Worm (Caenorhabditis elegans) whole organism, L4 larva: ENCODE results near the gene lir-3.

Source experiments
- F10B5.3 ChIP-seq: sonication (generic microtip); optimal IDR thresholded peaks from 2 replicates; lab custom pipeline; 2016; ENCODE audit warnings: mild to moderate bottlenecking, missing genetic modification characterization, missing compliant biosample characterization
- T20F7.1 ChIP-seq: fragments of 200-800 bp; sonication (Bioruptor generic); optimal IDR thresholded peaks from 2 replicates; lab custom pipeline; 2018; ENCODE audit warnings: mild to moderate bottlenecking, missing genetic modification characterization, missing compliant biosample characterization
- T26A8.4 ChIP-seq: fragments of 200-800 bp; sonication (Bioruptor generic); IDR thresholded peaks from 2 replicates; pipeline ENCODE4 v1.3.6; 2022; ENCODE audit warnings: missing genetic modification characterization, missing compliant biosample characterization
- aha-1 ChIP-seq: fragments of 150-350 bp; peaks from one replicate; lab custom pipeline; 2014; ENCODE audit warnings: missing biosample characterization, missing genetic modification characterization
- attf-4 ChIP-seq: sonication (generic microtip); optimal IDR thresholded peaks from 3 replicates; lab custom pipeline; 2017; ENCODE audit warnings: missing biosample characterization, missing genetic modification characterization
- ceh-44 ChIP-seq: fragments of 200-800 bp; sonication (Bioruptor generic); IDR thresholded peaks from 2 replicates; pipeline ENCODE4 v1.3.6; 2022; ENCODE audit warnings: missing genetic modification reagents, missing genetic modification characterization, missing compliant biosample characterization
- cey-2 ChIP-seq: sonication (generic microtip); optimal IDR thresholded peaks from 3 replicates; lab custom pipeline; 2017; ENCODE audit warnings: missing genetic modification characterization, mild to moderate bottlenecking, missing compliant biosample characterization, antibody characterized with exemption, borderline replicate concordance; ENCODE audit not compliant: insufficient read depth
- daf-16 ChIP-seq, 3 experiments: sonication (generic microtip); optimal IDR thresholded peaks; 2 replicates each; lab custom pipeline; 2016 to 2017; ENCODE audit warnings: missing genetic modification characterization in 3 of 3, missing genetic modification reagents in 3 of 3, mild to moderate bottlenecking in 2 of 3, missing compliant biosample characterization in 2 of 3, missing biosample characterization in 1 of 3, moderate library complexity in 1 of 3
- dmd-6 ChIP-seq: fragments of 200-800 bp; sonication (Bioruptor generic); IDR thresholded peaks from 2 replicates; pipeline ENCODE4 v1.3.6; 2022; ENCODE audit warnings: missing genetic modification reagents, missing genetic modification characterization, missing compliant biosample characterization
- duxl-1 ChIP-seq: sonication (generic microtip); optimal IDR thresholded peaks from 2 replicates; lab custom pipeline; 2016; ENCODE audit warnings: mild to moderate bottlenecking, missing genetic modification characterization, moderate library complexity, missing compliant biosample characterization; ENCODE audit not compliant: poor library complexity
- egl-43 ChIP-seq: fragments of 200-800 bp; sonication (Bioruptor generic); IDR thresholded peaks from 2 replicates; pipeline ENCODE4 v1.3.6; 2022; ENCODE audit warnings: missing genetic modification reagents, missing genetic modification characterization, missing compliant biosample characterization
- gei-8 ChIP-seq: fragments of 200-800 bp; sonication (Bioruptor generic); optimal IDR thresholded peaks from 2 replicates; lab custom pipeline; 2018; ENCODE audit warnings: mild to moderate bottlenecking, missing genetic modification characterization, missing compliant biosample characterization
- hif-1 ChIP-seq, 2 experiments: sonication (generic microtip); optimal IDR thresholded peaks; 2 replicates each; lab custom pipeline; 2016 to 2017; ENCODE audit warnings: missing compliant biosample characterization in 2 of 2, missing genetic modification characterization in 2 of 2, missing genetic modification reagents in 2 of 2, missing genotype in 2 of 2, mild to moderate bottlenecking in 1 of 2
- hlh-11 ChIP-seq: fragments of 200-800 bp; sonication (Bioruptor generic); optimal IDR thresholded peaks from 2 replicates; lab custom pipeline; 2018; ENCODE audit warnings: mild to moderate bottlenecking, missing genetic modification characterization, missing compliant biosample characterization
- hlh-30 ChIP-seq: sonication (generic microtip); optimal IDR thresholded peaks from 2 replicates; lab custom pipeline; 2017; ENCODE audit warnings: antibody characterized with exemption, mild to moderate bottlenecking, missing genetic modification characterization, missing compliant biosample characterization; ENCODE audit not compliant: insufficient read depth
- lin-13 ChIP-seq: fragments of 150-350 bp; optimal IDR thresholded peaks from 2 replicates; lab custom pipeline; 2014; ENCODE audit warnings: missing biosample characterization, missing genetic modification reagents, missing genetic modification characterization
- lin-15B ChIP-seq: fragments of 150-350 bp; sonication (generic microtip); optimal IDR thresholded peaks from 3 replicates; lab custom pipeline; 2014; ENCODE audit warnings: missing biosample characterization, missing genetic modification characterization
- lin-38 ChIP-seq: fragments of 200-800 bp; sonication (Bioruptor generic); IDR thresholded peaks from 2 replicates; pipeline ENCODE4 v1.3.6; 2022; ENCODE audit warnings: missing genetic modification reagents, missing genetic modification characterization, missing compliant biosample characterization
- lin-39 ChIP-seq: fragments of 150-350 bp; optimal IDR thresholded peaks from 2 replicates; lab custom pipeline; 2014; ENCODE audit warnings: missing biosample characterization, missing genetic modification reagents, missing genetic modification characterization
- mdl-1 ChIP-seq, 2 experiments: fragments of 150-350 bp in 1 of 2; sonication (generic microtip) in 1 of 2; optimal IDR thresholded peaks; 2 replicates each; lab custom pipeline; 2014 to 2017; ENCODE audit warnings: missing biosample characterization in 2 of 2, missing genetic modification characterization in 2 of 2
- mes-2 ChIP-seq: sonication (generic microtip); optimal IDR thresholded peaks from 2 replicates; lab custom pipeline; 2016; ENCODE audit warnings: missing genotype, mild to moderate bottlenecking, missing genetic modification characterization, missing compliant biosample characterization; ENCODE audit not compliant: poor library complexity, severe bottlenecking
- nhr-237 ChIP-seq: sonication (generic microtip); optimal IDR thresholded peaks from 2 replicates; lab custom pipeline; 2017; ENCODE audit warnings: missing biosample characterization, missing genetic modification characterization
- nhr-76 ChIP-seq: fragments of 150-350 bp; optimal IDR thresholded peaks from 2 replicates; lab custom pipeline; 2014; ENCODE audit warnings: missing biosample characterization, missing genetic modification characterization
- php-3 ChIP-seq: fragments of 200-800 bp; sonication (Bioruptor generic); IDR thresholded peaks from 2 replicates; pipeline ENCODE4 v1.3.6; 2022; ENCODE audit warnings: missing genetic modification reagents, missing genetic modification characterization, missing compliant biosample characterization
- pqm-1 ChIP-seq: sonication (generic microtip); optimal IDR thresholded peaks from 2 replicates; lab custom pipeline; 2017; ENCODE audit warnings: missing biosample characterization, missing genetic modification characterization
- rbr-2 ChIP-seq: sonication (generic microtip); optimal IDR thresholded peaks from 2 replicates; lab custom pipeline; 2016; ENCODE audit warnings: missing genotype, missing genetic modification characterization, missing compliant biosample characterization
- saeg-2 ChIP-seq: fragments of 200-800 bp; sonication (Bioruptor generic); IDR thresholded peaks from 2 replicates; pipeline ENCODE4 v1.3.6; 2022; ENCODE audit warnings: missing genetic modification reagents, missing genetic modification characterization, missing compliant biosample characterization
- sdz-12 ChIP-seq: fragments of 200-800 bp; sonication (Bioruptor generic); optimal IDR thresholded peaks from 2 replicates; lab custom pipeline; 2018; ENCODE audit warnings: mild to moderate bottlenecking, missing genetic modification characterization, missing compliant biosample characterization
- skn-1 ChIP-seq: fragments of 150-350 bp; optimal IDR thresholded peaks from 2 replicates; lab custom pipeline; 2014; ENCODE audit warnings: missing biosample characterization, missing genetic modification characterization
- snpc-4 ChIP-seq: fragments of 150-350 bp; optimal IDR thresholded peaks from 2 replicates; lab custom pipeline; 2014; ENCODE audit warnings: missing biosample characterization, missing genetic modification characterization
- spr-1 ChIP-seq: sonication (generic microtip); optimal IDR thresholded peaks from 2 replicates; lab custom pipeline; 2016; ENCODE audit warnings: mild to moderate bottlenecking, missing genetic modification characterization, missing compliant biosample characterization
- tra-1 ChIP-seq: fragments of 200-800 bp; sonication (Bioruptor generic); IDR thresholded peaks from 2 replicates; pipeline ENCODE4 v1.3.6; 2022; ENCODE audit warnings: missing genetic modification reagents, missing genetic modification characterization, missing compliant biosample characterization
- unc-62 ChIP-seq, 3 experiments: fragments of 150-350 bp in 1 of 3; sonication (generic microtip); optimal IDR thresholded peaks in 2 of 3; peaks in 1 of 3; 1 replicate in 1 of 3; 2 replicates in 2 of 3; lab custom pipeline; 2014 to 2017; ENCODE audit warnings: missing biosample characterization in 3 of 3, missing genetic modification characterization in 3 of 3, missing genetic modification reagents in 3 of 3, missing genotype in 1 of 3
- vab-7 ChIP-seq: fragments of 200-800 bp; sonication (Bioruptor generic); IDR thresholded peaks from 2 replicates; pipeline ENCODE4 v1.3.6; 2022; ENCODE audit warnings: missing genetic modification reagents, missing genetic modification characterization, missing compliant biosample characterization
- zag-1 ChIP-seq: fragments of 150-350 bp; optimal IDR thresholded peaks from 2 replicates; lab custom pipeline; 2014; ENCODE audit warnings: missing biosample characterization, missing genetic modification characterization
- zfp-2 ChIP-seq: sonication (generic microtip); optimal IDR thresholded peaks from 2 replicates; lab custom pipeline; 2016; ENCODE audit warnings: mild to moderate bottlenecking, missing genetic modification characterization, missing compliant biosample characterization
- zip-11 ChIP-seq: fragments of 200-800 bp; sonication (Bioruptor generic); IDR thresholded peaks from 2 replicates; pipeline ENCODE4 v1.3.6; 2022; ENCODE audit warnings: missing genetic modification characterization, missing compliant biosample characterization
- zip-2 ChIP-seq: fragments of 150-350 bp; optimal IDR thresholded peaks from 2 replicates; lab custom pipeline; 2014; ENCODE audit warnings: missing biosample characterization, missing genetic modification characterization

lir-3 gene

DNA sequence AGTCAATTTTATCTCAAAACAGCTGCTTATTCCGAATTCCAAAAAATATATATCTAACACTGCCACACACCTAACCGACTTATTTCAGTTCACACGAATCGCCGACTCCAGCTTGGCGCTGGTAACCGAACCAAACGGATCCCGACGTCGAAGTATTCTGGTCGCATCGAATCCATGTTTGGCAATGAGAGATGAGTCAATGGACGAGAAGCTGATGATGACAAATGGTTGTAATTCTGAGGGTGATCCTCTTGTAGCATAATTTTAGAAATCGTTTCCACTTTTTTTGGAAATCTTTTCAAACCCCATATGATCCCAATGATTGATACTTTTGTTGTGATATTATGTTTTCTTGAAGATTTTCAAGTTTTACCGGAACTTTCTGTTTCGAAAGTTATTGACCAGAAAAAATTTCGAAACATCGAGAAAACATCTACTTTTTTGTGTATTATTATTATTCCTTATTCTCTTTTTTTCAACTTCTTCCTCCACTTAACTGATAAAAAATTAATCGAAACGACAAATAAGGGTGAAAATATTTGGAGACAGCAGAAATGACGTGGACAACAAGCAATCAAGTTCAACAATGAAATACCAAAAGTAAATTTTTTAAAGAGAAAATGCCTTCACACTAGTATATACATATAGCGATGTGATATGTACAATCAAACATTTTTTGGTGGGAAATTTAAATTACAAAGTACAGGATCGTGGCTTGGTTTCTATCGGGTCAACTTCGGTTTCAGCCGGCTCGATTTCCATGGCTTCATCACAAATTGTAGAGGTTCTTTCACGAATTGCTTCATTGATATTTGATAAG is 34.5 kb downstream of the lir-3 start (continued):
- TF ChIP-seq zip-2 (tag; lab: Kevin White, UChicago) (peak; percentile 7), egl-43 (GFP tag; lab: Robert Waterston, UW) (peak; percentile 75), dmd-6 (GFP tag; lab: Robert Waterston, UW) (peak; percentile 42), gei-8 (peak; percentile 36)
- TF ChIP-seq, all 104 proteins: peak for 37

DNA sequence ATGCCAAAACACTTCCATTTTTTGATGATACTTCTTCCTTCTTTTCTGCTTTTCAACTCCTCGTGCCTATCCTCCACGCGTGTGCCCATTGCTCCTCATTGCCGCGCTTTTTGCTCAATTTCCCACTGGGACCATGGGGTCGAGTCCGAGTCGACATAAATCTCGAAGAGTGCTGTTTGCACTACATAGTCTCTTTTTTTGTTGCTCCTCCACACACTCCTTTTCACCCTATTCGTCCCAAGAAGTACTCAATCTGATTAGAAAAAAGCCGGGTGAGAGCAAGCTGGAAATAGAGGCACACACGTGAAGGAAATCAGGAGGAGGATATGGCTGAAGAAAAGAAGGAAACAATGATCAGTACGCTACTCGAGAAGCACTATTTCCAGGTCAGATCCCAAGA is 42.0 kb downstream of the lir-3 start, which contains the start of gene arrd-6:
Gene arrd-6, plus strand, starts transcription at position 169 of the 400 bp plus-strand sequence.
- TF ChIP-seq attf-4 (tag; lab: Kevin White, UChicago) (no peak), zfp-2 (no peak), unc-62 (GFP tag; optimal IDR thresholded peaks at IDR 0.05 in 1 of 2; lab: Kevin White, UChicago) (peak in 1 of 2 experiments; percentile 98), unc-62 (tag; optimal IDR thresholded peaks at IDR 0.05; lab: Kevin White, UChicago) (no peak), T20F7.1 (no peak), duxl-1 (tag; lab: Kevin White, UChicago) (no peak), php-3 (GFP tag; lab: Robert Waterston, UW) (no peak), nhr-76 (tag; lab: Kevin White, UChicago) (no peak), vab-7 (GFP tag; lab: Robert Waterston, UW) (0 out of 2 replicates have a peak, but pooled peaks have one; percentile 34), ceh-44 (GFP tag; lab: Robert Waterston, UW) (no peak), hlh-30 (tag; lab: Kevin White, UChicago) (peak; percentile 2), cey-2 (tag; lab: Kevin White, UChicago) (no peak), saeg-2 (GFP tag; lab: Robert Waterston, UW) (no peak), zag-1 (tag; lab: Kevin White, UChicago) (no peak), mdl-1 (tag; optimal IDR thresholded peaks at IDR 0.05; lab: Kevin White, UChicago) (peak in 1 of 2 experiments; percentile 11), aha-1 (tag; lab: Kevin White, UChicago) (peak; percentile 56), lin-15B (tag; lab: Kevin White, UChicago) (no peak), lin-13 (GFP tag; lab: Kevin White, UChicago) (no peak), nhr-237 (tag; lab: Kevin White, UChicago) (no peak)

ce11 chrII:11140140-11140539 is 44.5 kb downstream of the lir-3 start, which contains the start of gene F40F8.4:
Gene F40F8.4, minus strand, starts transcription at chrII:11140240.
- TF ChIP-seq lin-15B (tag; lab: Kevin White, UChicago) (no peak), hif-1 (tag; optimal IDR thresholded peaks at IDR 0.05; lab: Kevin White, UChicago) (no peak), tra-1 (no peak), lin-39 (no peak), mes-2 (no peak), attf-4 (tag; lab: Kevin White, UChicago) (no peak), sdz-12 (GFP tag; lab: Kevin White, UChicago) (no peak), snpc-4 (tag; lab: Kevin White, UChicago) (no peak)

ce11 chrII:11135773-11136172 is 48.8 kb downstream of the lir-3 start:
- no peak for TF ChIP-seq spr-1 (tag; lab: Kevin White, UChicago)
- TF ChIP-seq hlh-11 (tag; lab: Kevin White, UChicago) = peak; percentile 22
- peak in 1 of 2 experiments; percentile 67 for TF ChIP-seq daf-16 (GFP tag; optimal IDR thresholded peaks at IDR 0.05; lab: Kevin White, UChicago)
- TF ChIP-seq daf-16 (tag; optimal IDR thresholded peaks at IDR 0.05; lab: Kevin White, UChicago) = peak; percentile 82
- peak in 1 of 2 experiments; percentile 95 for TF ChIP-seq unc-62 (GFP tag; optimal IDR thresholded peaks at IDR 0.05 in 1 of 2; lab: Kevin White, UChicago)
- TF ChIP-seq unc-62 (tag; optimal IDR thresholded peaks at IDR 0.05; lab: Kevin White, UChicago) = no peak
- TF ChIP-seq zip-11 (GFP tag; lab: Robert Waterston, UW) = no peak
- no peak for TF ChIP-seq T26A8.4 (GFP tag; lab: Robert Waterston, UW)
- TF ChIP-seq hlh-30 (tag; lab: Kevin White, UChicago) = peak; percentile 32
- TF ChIP-seq gei-8 = no peak
- no peak for TF ChIP-seq pqm-1
- no peak for TF ChIP-seq aha-1 (tag; lab: Kevin White, UChicago)
- no peak for TF ChIP-seq lin-38 (GFP tag; lab: Robert Waterston, UW)
- no peak for TF ChIP-seq skn-1
- no peak for TF ChIP-seq T20F7.1
- no peak for TF ChIP-seq F10B5.3 (tag; lab: Kevin White, UChicago)
- no peak for TF ChIP-seq rbr-2 (tag; lab: Kevin White, UChicago)
- no peak for TF ChIP-seq ceh-44 (GFP tag; lab: Robert Waterston, UW)
